Worm (Caenorhabditis elegans): ENCODE results near the gene H43E16.1.

H43E16.1 gene

ce11 chrII:6689088-6689487 is 15.0 kb downstream of the H43E16.1 start (continued):
- TF ChIP-seq jun-1 (tag; optimal IDR thresholded peaks at IDR 0.05) (no peak), nhr-28 (tag; optimal IDR thresholded peaks at IDR 0.05) (no peak), efl-1 (optimal IDR thresholded peaks at IDR 0.05) (no peak), efl-1 (GFP tag; optimal IDR thresholded peaks at IDR 0.05 in 1 of 2) (peak in 1 of 2 experiments; percentile 19), nhr-77 (tag; optimal IDR thresholded peaks at IDR 0.05) (no peak), C16A3.4 (tag; optimal IDR thresholded peaks at IDR 0.05) (no peak), nhr-20 (tag; optimal IDR thresholded peaks at IDR 0.05) (peak; percentile 14), ces-1 (GFP tag; optimal IDR thresholded peaks at IDR 0.05) (no peak), irx-1 (tag; optimal IDR thresholded peaks at IDR 0.05) (no peak), hlh-4 (tag; optimal IDR thresholded peaks at IDR 0.05) (no peak), egl-13 (tag; optimal IDR thresholded peaks at IDR 0.05) (no peak), C34B4.2 (tag; optimal IDR thresholded peaks at IDR 0.05) (no peak), aly-2 (tag; optimal IDR thresholded peaks at IDR 0.05) (no peak)

ce11 chrII:6695388-6695787 is 21.3 kb downstream of the H43E16.1 start, which contains the start of gene C18H9.5:
TSS of gene C18H9.5 (minus strand) at chrII:6695566.
- TF ChIP-seq elt-3 (tag; optimal IDR thresholded peaks at IDR 0.05) (peak in 1 of 6 experiments; percentile 7), fos-1 (tag; optimal IDR thresholded peaks at IDR 0.05) (no peak), nhr-20 (tag; optimal IDR thresholded peaks at IDR 0.05) (peak; percentile 5), lin-13 (GFP tag; optimal IDR thresholded peaks at IDR 0.05) (no peak), C34B4.2 (tag; optimal IDR thresholded peaks at IDR 0.05) (no peak)

ce11 chrII:6698784-6699183 is 24.7 kb downstream of the H43E16.1 start, which contains the start of gene C18H9.1:
TSS of gene C18H9.1 (plus strand) at chrII:6699084.
- TF ChIP-seq alr-1 (tag; optimal IDR thresholded peaks at IDR 0.05; ENCODE audit: borderline replicate concordance) (no peak), egl-27 (tag; optimal IDR thresholded peaks at IDR 0.05) (no peak), hlh-17 (GFP tag; optimal IDR thresholded peaks at IDR 0.05; ENCODE audit: borderline replicate concordance) (no peak), efl-3 (GFP tag; optimal IDR thresholded peaks at IDR 0.05) (no peak), nhr-19 (GFP tag; conservative IDR thresholded peaks at IDR 0.05) (no peak)

ce11 chrII:6701497-6701896 is 27.4 kb downstream of the H43E16.1 start, which contains the start of gene C18H9.6:
TSS of gene C18H9.6 (minus strand) at chrII:6701625.
- TF ChIP-seq ztf-11 (tag; optimal IDR thresholded peaks at IDR 0.05), result no peak
- TF ChIP-seq elt-2 (tag; optimal IDR thresholded peaks at IDR 0.05), result peak; percentile 86

- peak; percentile 76 for TF ChIP-seq lin-14 (GFP tag; optimal IDR thresholded peaks at IDR 0.05)
- no peak for TF ChIP-seq lin-35 (GFP tag; optimal IDR thresholded peaks at IDR 0.05)
- TF ChIP-seq mef-2 (tag; optimal IDR thresholded peaks at IDR 0.05), result no peak
- TF ChIP-seq ceh-90 (tag; optimal IDR thresholded peaks at IDR 0.05), result no peak
- TF ChIP-seq pax-3 (tag; optimal IDR thresholded peaks at IDR 0.05), result no peak
- TF ChIP-seq ceh-82 (tag; optimal IDR thresholded peaks at IDR 0.05), result no peak
- no peak for TF ChIP-seq sup-37 (GFP tag; optimal IDR thresholded peaks at IDR 0.05)
- peak; percentile 22 for TF ChIP-seq ztf-4 (tag; optimal IDR thresholded peaks at IDR 0.05)
- TF ChIP-seq mab-9 (GFP tag; IDR thresholded peaks at IDR 0.05), result no peak
- TF ChIP-seq ama-1 (optimal IDR thresholded peaks at IDR 0.05), result no peak
- peak; percentile 36 for TF ChIP-seq snu-23 (GFP tag; optimal IDR thresholded peaks at IDR 0.05)
- TF ChIP-seq sox-4 (tag; optimal IDR thresholded peaks at IDR 0.05), result no peak
- no peak for TF ChIP-seq ces-1 (GFP tag; optimal IDR thresholded peaks at IDR 0.05)
- peak; percentile 21 for TF ChIP-seq nhr-20 (tag; optimal IDR thresholded peaks at IDR 0.05)
- TF ChIP-seq ceh-8 (GFP tag; optimal IDR thresholded peaks at IDR 0.05), result no peak
- no peak for TF ChIP-seq lir-3 (tag; optimal IDR thresholded peaks at IDR 0.05; ENCODE audit: poor library complexity)
- TF ChIP-seq dsc-1 (tag; optimal IDR thresholded peaks at IDR 0.05), result peak; percentile 58
- TF ChIP-seq nhr-85 (tag), result peak; percentile 7
- TF ChIP-seq blmp-1 (tag; optimal IDR thresholded peaks at IDR 0.05), result peak; percentile 9
- TF ChIP-seq efl-1 (optimal IDR thresholded peaks at IDR 0.05), result no peak
- TF ChIP-seq efl-1 (GFP tag; optimal IDR thresholded peaks at IDR 0.05 in 1 of 2), result peak in 1 of 2 experiments; percentile 41
- peak; percentile 61 for TF ChIP-seq lin-39 (tag; optimal IDR thresholded peaks at IDR 0.05)
- 0 out of 2 replicates have a peak, but pooled peaks have one; percentile 13 for TF ChIP-seq nhr-19 (GFP tag; conservative IDR thresholded peaks at IDR 0.05)
- TF ChIP-seq rnt-1 (tag; optimal IDR thresholded peaks at IDR 0.05), result peak; percentile 60
- TF ChIP-seq dpl-1 (GFP tag; optimal IDR thresholded peaks at IDR 0.05), result no peak
- no peak for TF ChIP-seq xbp-1 (tag; optimal IDR thresholded peaks at IDR 0.05)
- no peak for TF ChIP-seq nhr-77 (tag; optimal IDR thresholded peaks at IDR 0.05)
Observed at ce11 chrII:6705593-6706228, 31.6 kb downstream of the H43E16.1 start, which contains the start of gene rpy-1. TSS of gene rpy-1 (minus strand) at chrII:6705643.

All from whole organism, L1 larva.